Worm (Caenorhabditis elegans): ENCODE data around the gene F46G11.6.

ce11 chrX:5831827-5832226 lies 45.5 kb downstream of the F46G11.6 start:
- TF ChIP-seq ceh-34 (tag; optimal IDR thresholded peaks at IDR 0.05) (no peak), lim-6 (tag; optimal IDR thresholded peaks at IDR 0.05) (no peak), ceh-22 (tag; optimal IDR thresholded peaks at IDR 0.05) (no peak), ama-1 (optimal IDR thresholded peaks at IDR 0.05) (no peak), sox-4 (tag; optimal IDR thresholded peaks at IDR 0.05) (no peak), fkh-10 (GFP tag; optimal IDR thresholded peaks at IDR 0.05) (no peak), pha-4 (tag; optimal IDR thresholded peaks at IDR 0.05) (no peak), K02D7.2 (tag; optimal IDR thresholded peaks at IDR 0.05) (no peak), sdc-2 (tag; optimal IDR thresholded peaks at IDR 0.05) (no peak), pqm-1 (tag; optimal IDR thresholded peaks at IDR 0.05) (no peak), nhr-11 (tag; optimal IDR thresholded peaks at IDR 0.05) (no peak), C38D4.7 (GFP tag; optimal IDR thresholded peaks at IDR 0.05) (no peak), hlh-15 (tag; optimal IDR thresholded peaks at IDR 0.05) (no peak)
